Worm (Caenorhabditis elegans) whole organism, mixed stage, embryonic: ENCODE data around the gene dhgd-1.

Source experiments
- blmp-1 ChIP-seq: fragments of 150-350 bp; optimal IDR thresholded peaks from 2 replicates; lab custom pipeline; 2014; ENCODE audit warnings: missing biosample characterization, missing genetic modification characterization
- elt-1 ChIP-seq: sonication (generic microtip); optimal IDR thresholded peaks from 2 replicates; lab custom pipeline; 2017; ENCODE audit warnings: missing genetic modification characterization, mild to moderate bottlenecking, missing compliant biosample characterization, antibody characterized with exemption, moderate library complexity, borderline replicate concordance; ENCODE audit not compliant: insufficient read depth
- lin-13 ChIP-seq: fragments of 150-350 bp; optimal IDR thresholded peaks from 2 replicates; lab custom pipeline; 2014; ENCODE audit warnings: missing biosample characterization, missing genetic modification characterization
- mep-1 ChIP-seq: fragments of 150-350 bp; optimal IDR thresholded peaks from 2 replicates; lab custom pipeline; 2017; ENCODE audit warnings: missing biosample characterization, missing genetic modification reagents, missing genetic modification characterization, inconsistent platforms
- nhr-12 ChIP-seq: fragments of 150-350 bp; optimal IDR thresholded peaks from 2 replicates; lab custom pipeline; 2014; ENCODE audit warnings: missing biosample characterization, missing genetic modification characterization
- nhr-237 ChIP-seq: fragments of 150-350 bp; optimal IDR thresholded peaks from 2 replicates; lab custom pipeline; 2014; ENCODE audit warnings: missing biosample characterization, missing genetic modification characterization
- nhr-28 ChIP-seq: fragments of 150-350 bp; optimal IDR thresholded peaks from 2 replicates; lab custom pipeline; 2014; ENCODE audit warnings: missing biosample characterization, missing genetic modification characterization
- pha-4 ChIP-seq: fragments of 150-350 bp; optimal IDR thresholded peaks from 2 replicates; lab custom pipeline; 2018; ENCODE audit warnings: missing biosample characterization, missing genetic modification reagents, missing genetic modification characterization
- snpc-4 ChIP-seq: fragments of 150-350 bp; optimal IDR thresholded peaks from 2 replicates; lab custom pipeline; 2014; ENCODE audit warnings: missing biosample characterization, missing genetic modification characterization
- unc-120 ChIP-seq: sonication (generic microtip); optimal IDR thresholded peaks from 2 replicates; lab custom pipeline; 2017; ENCODE audit warnings: missing genetic modification characterization, missing compliant biosample characterization; ENCODE audit not compliant: poor library complexity, severe bottlenecking
- unc-62 ChIP-seq: fragments of 150-350 bp; optimal IDR thresholded peaks from 2 replicates; lab custom pipeline; 2014; ENCODE audit warnings: missing biosample characterization, missing genetic modification reagents, missing genetic modification characterization
- zip-8 ChIP-seq: fragments of 150-350 bp; optimal IDR thresholded peaks from 2 replicates; lab custom pipeline; 2014; ENCODE audit warnings: missing biosample characterization, missing genetic modification characterization

ce11 chrII:11566970-11567711 is 15.3 kb upstream of the dhgd-1 start, which contains the start of gene F54D5.5:
- TF ChIP-seq blmp-1 (tag; lab: Kevin White, UChicago) (no peak), lin-13 (tag; lab: Kevin White, UChicago) (peak; percentile 35), unc-120 (peak; percentile 8), nhr-12 (tag; lab: Kevin White, UChicago) (no peak), unc-62 (GFP tag; lab: Kevin White, UChicago) (peak; percentile 48), elt-1 (peak; percentile 42), zip-8 (no peak), mep-1 (tag; lab: Kevin White, UChicago) (peak; percentile 70), pha-4 (tag; lab: Kevin White, UChicago) (peak; percentile 16), nhr-28 (tag; lab: Kevin White, UChicago) (no peak), nhr-237 (tag; lab: Kevin White, UChicago) (no peak), snpc-4 (tag; lab: Kevin White, UChicago) (no peak)
